Fruit fly (Drosophila melanogaster): ENCODE results near the gene Mabi.
"Not testable (repeated sequence)": the region's sequence is repeated elsewhere in the genome, so short reads cannot be mapped to it uniquely, and the experiment has no call there.

Mabi gene

dm6 chr2L:13229388-13229882, 5.0 kb downstream of the Mabi start, which contains the start of gene CG16815:
CG16815 (plus strand) TSS chr2L:13229832.
- no peak for TF ChIP-seq CG17801 (GFP tag; optimal IDR thresholded peaks at IDR 0.05; ENCODE audit: partially characterized antibody)

- TF ChIP-seq CG17801 (GFP tag; optimal IDR thresholded peaks at IDR 0.05; ENCODE audit: partially characterized antibody): no peak
These were observed 7.2 kb downstream of the Mabi start, which contains the start of gene CG16813 for dm6 chr2L:13227242-13227641. CG16813 (plus strand) TSS chr2L:13227529.

DNA sequence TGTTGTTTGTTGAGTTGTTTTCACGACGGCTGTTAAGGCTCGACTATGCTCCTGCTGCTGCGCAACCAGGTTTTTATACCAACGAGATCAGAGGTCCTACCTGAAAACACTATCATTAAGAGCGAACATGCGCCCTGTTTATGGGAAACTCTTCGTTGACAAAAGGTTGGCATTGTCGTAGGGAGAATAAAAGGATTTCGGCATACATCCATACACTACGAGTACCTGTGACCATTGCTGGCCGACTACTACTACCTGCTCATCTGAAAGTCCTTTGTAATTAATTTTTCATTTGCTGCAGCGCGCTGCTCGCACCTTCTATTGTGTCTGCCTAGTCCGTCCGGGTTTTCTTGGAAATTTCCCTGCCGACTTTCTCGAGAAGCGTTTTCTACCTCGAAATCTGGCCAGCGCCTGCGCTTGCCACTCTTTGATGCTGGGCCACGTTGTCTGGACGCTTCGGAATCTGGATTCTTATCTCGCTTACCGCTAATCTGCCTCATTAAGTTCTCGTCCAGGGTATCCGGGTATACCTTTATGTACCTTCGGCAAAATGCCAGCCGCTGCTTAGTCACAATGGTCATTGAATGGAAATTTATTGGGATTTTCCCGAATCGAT, 9.1 kb downstream of the Mabi start, which contains the start of gene CG15480:
Gene CG15480, minus strand, starts transcription at position 51 of the 616 bp plus-strand sequence.
- no peak for TF ChIP-seq CG17801 (GFP tag; optimal IDR thresholded peaks at IDR 0.05; ENCODE audit: partially characterized antibody)

- TF ChIP-seq CG17801 (GFP tag; optimal IDR thresholded peaks at IDR 0.05; ENCODE audit: partially characterized antibody): peak; percentile 71
These were observed 12.2 kb downstream of the Mabi start, which contains the start of the genes Ski6 and CG16812 for dm6 chr2L:13222225-13222648. Ski6 (minus strand) TSS chr2L:13222429. CG16812 (plus strand) TSS chr2L:13222587.

DNA sequence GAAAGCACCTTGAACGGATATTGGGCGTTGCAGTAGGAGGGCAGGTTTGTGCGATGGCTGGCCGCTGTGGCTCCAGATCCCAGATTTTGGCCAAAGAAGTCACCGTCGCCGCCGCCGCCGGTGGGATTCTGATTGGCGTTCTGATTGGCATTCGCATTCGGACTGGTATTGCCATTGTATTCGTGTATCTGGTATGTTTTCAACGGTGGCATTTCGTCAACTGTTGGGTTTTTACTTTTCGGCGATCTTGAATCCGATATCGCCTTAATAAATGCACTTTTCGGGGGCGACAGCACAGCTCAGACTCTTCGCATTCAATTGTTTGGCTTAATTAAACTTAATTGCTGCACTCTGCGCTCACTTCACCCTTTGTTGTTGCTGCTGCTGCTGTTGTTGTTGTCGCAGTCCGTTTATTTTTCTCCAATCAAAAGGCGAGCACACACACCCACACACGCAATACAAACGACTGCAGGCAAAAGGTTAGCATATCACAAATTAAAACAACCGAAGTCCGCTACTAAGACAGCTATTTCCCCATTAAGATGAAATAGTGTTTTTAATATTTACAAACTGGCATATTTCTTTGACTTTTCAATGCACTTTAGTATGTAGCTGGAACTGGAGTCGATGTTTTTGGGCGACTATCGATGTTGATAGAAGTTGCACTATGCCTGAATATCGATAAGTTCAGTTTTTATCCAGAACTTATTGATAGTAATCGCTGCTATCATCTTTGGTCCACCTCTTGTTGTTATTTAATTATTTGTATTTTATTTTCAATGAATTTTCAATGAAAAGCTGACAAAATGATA, 15.0 kb downstream of the Mabi start, which contains the start of the genes CG9426 and mRF1:
Gene CG9426, minus strand, starts transcription at position 643 of the 812 bp plus-strand sequence.
Gene mRF1, plus strand, starts transcription at position 699 of the 812 bp plus-strand sequence.
- peak; percentile 29 for TF ChIP-seq CG17801 (GFP tag; optimal IDR thresholded peaks at IDR 0.05; ENCODE audit: partially characterized antibody)

DNA sequence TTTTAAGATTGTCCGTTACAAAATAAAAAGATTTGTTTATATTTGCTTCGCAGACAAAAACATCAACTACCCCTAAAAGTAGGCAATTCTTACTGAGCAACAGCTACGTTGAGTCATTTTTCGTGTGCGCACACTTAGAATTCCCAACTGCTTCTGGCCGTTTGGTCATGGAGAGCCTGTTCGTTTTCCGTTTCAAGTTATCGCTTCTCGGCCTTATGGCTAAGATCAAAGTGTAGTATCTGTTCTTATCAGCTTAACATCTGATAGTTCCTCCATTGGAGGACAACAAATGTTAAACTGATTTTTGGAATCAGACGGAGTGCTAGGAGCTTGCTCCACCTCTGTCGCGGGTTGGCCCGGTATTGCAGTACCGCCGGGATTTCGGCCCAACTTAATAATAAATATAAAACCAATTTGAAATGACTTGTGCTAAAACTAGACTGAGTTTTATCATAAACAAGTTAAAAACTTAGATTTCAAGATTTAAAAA, 18.8 kb downstream of the Mabi start:
- TF ChIP-seq CG17801 (GFP tag; optimal IDR thresholded peaks at IDR 0.05; ENCODE audit: partially characterized antibody): peak; percentile 25

dm6 chr2L:13215010-13215409, 19.4 kb downstream of the Mabi start, which contains the start of gene kek4:
kek4 (minus strand) TSS chr2L:13215350.
- no peak for TF ChIP-seq CG17801 (GFP tag; optimal IDR thresholded peaks at IDR 0.05; ENCODE audit: partially characterized antibody)

- TF ChIP-seq CG17801 (GFP tag; optimal IDR thresholded peaks at IDR 0.05; ENCODE audit: partially characterized antibody): not testable (repeated sequence)
These were observed 22.6 kb downstream of the Mabi start, which contains the start of gene CG15482 for dm6 chr2L:13211764-13212265. CG15482 (minus strand) TSS chr2L:13211814.

DNA sequence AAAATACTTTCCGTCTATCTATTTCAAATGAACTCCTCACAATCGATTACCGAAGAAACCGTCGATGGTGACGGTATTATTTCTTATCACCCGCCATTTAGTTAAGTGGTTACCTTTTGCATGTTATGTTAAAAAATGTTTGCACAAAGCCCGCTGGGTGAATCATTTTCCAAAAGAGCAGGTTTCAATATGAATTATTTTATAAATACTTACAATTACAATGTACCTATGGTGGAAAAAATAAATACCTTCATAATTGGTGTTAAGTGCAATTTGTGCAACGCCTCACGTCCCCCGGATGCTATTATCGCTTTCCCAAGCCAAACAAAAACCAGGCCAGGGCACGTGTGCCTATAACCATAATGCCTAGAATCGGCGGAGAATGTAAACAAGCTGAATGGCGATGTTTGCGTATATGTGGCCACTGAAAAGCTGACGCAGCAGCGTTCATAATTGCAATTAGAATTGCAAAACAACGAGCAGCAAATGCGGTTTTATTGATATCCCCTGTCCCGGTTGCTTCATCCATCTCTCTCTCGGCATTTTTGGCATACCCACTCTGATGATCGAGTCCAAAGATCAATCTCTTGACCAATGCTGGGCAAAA, 27.5 kb downstream of the Mabi start:
- peak; percentile 41 for TF ChIP-seq CG17801 (GFP tag; optimal IDR thresholded peaks at IDR 0.05; ENCODE audit: partially characterized antibody)

DNA sequence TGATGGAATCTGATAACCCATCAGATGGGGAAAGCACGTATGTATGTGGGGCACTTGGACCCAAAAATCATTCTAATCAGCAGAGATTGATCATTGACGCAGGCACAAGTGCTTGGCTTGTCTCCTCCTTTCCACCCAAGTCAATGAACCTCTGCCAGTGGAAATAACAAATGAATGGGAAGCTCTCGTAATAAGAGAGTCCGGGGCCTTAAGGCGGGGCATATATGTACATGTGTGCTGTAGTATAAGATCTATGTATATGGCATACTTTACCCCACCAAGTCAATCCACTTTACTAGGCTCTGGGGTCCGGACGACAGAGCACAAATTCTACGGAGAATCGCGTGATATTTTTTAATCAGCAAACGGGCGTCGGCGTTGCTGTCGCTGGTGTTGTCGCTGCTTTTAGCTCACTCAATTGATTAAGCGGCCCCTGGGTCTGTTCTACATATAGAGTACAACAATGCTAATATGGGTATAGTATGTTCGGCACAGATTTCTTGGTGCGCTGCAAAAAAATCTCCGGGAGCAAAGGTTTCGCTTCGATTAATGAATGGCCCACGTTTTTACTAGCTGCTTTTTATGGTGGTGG, 28.3 kb downstream of the Mabi start:
- TF ChIP-seq CG17801 (GFP tag; optimal IDR thresholded peaks at IDR 0.05; ENCODE audit: partially characterized antibody): peak; percentile 26

- TF ChIP-seq CG17801 (GFP tag; optimal IDR thresholded peaks at IDR 0.05; ENCODE audit: partially characterized antibody): peak; percentile 6
These were observed 29.2 kb downstream of the Mabi start for dm6 chr2L:13205256-13205655.

dm6 chr2L:13204151-13204550, 30.3 kb downstream of the Mabi start:
- no peak for TF ChIP-seq CG17801 (GFP tag; optimal IDR thresholded peaks at IDR 0.05; ENCODE audit: partially characterized antibody)

DNA sequence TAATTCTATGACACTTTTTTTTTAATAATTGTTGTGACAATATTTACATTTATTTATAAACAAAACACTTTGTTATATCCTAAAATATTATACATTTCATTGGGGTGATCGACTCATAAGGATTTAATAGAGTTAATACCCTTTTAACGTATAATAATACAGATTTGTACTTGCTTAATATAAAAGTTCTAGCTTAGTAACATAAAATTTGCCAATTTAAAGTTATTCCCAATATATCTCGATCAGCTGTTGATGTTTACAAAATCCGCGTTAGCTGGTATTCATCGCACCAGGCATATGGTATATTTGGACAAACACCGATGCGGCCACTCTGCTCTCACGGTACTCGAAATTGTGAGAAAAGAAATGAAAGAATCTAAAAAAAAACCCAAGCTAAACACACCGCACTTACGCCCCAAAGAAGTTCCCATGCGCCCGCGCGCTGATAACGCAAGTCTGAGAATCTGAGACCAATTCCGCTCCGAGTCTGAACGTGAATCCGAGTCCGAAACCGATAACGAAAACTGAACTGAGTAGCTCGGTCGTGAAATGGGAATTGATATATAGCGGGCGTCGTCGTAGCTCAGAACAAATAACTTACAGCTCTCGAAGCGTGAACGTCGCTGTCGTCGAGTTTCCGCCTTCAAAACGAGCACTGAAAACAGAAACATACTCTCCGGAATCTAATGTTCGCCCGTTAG, 30.9 kb downstream of the Mabi start, which contains the start of gene Pect:
Gene Pect, plus strand, starts transcription at position 326 of the 701 bp plus-strand sequence.
- peak; percentile 21 for TF ChIP-seq CG17801 (GFP tag; optimal IDR thresholded peaks at IDR 0.05; ENCODE audit: partially characterized antibody)

Measured in ovary, adult (tissue).